Fruit fly (Drosophila melanogaster): ENCODE data around the gene CG31156.
A peak's percentile ranks its signal among the peaks of the same experiment; 100 is the strongest.

Gene CG31156

DNA sequence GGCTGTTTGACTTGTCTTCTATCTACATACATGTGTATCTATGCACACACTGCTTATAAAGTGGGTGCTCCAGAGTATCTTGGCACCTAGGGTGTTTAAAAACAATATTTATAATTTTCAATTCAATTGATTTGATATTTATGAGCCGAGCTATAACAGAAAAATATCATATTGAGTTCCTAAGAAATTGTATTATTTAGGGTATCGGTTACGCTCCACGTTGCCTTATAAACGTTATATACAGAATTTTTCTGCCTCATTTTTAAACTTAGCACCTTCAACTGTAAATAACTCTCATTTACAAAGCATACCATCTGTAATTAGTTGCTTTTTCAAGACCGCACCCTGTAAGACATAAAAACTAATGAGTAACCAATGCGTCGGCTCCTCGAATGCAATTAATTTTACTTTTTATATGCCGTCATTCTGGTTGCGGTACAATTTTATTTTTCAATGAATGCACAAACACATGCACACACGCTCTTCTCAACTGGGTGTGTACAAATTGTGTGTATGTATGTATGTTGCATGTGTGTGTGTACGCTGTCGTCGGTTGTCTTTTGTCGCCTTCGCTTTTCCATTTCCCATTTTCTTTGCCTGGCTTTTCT is 22.7 kb downstream of the CG31156 start (continued):
- TF ChIP-seq CG10959 (GFP tag; IDR thresholded peaks at IDR 0.05) (peak; percentile 47; the same call in 1 of the 2 replicates), CG12659 (GFP tag; optimal IDR thresholded peaks at IDR 0.05) (peak; percentile 60), CG11696 (GFP tag; IDR thresholded peaks at IDR 0.05) (no peak), CG17328 (GFP tag; IDR thresholded peaks at IDR 0.05) (peak; percentile 42; the same call in 1 of the 2 replicates), fd102C (GFP tag; optimal IDR thresholded peaks at IDR 0.05) (peak; percentile 17), Nf-YA (GFP tag; IDR thresholded peaks at IDR 0.05) (no peak), maf-S (GFP tag; optimal IDR thresholded peaks at IDR 0.05) (peak; percentile 1), CG7556 (GFP tag; optimal IDR thresholded peaks at IDR 0.05) (peak; percentile 82), Sry-δ (GFP tag; optimal IDR thresholded peaks at IDR 0.05) (no peak), CG33557 (GFP tag; optimal IDR thresholded peaks at IDR 0.05) (peak; percentile 74), Opbp (GFP tag; IDR thresholded peaks at IDR 0.05; ENCODE audit: partially characterized antibody) (no peak), CG34422 (GFP tag; IDR thresholded peaks at IDR 0.05) (no peak), Sry-β (GFP tag; optimal IDR thresholded peaks at IDR 0.05) (peak; percentile 1), CG16813 (GFP tag; IDR thresholded peaks at IDR 0.05; ENCODE audit: partially characterized antibody) (no peak), vnd (GFP tag; IDR thresholded peaks at IDR 0.05; ENCODE audit: partially characterized antibody) (no peak), CG8388 (GFP tag; optimal IDR thresholded peaks at IDR 0.05) (peak; percentile 77), pros (GFP tag; optimal IDR thresholded peaks at IDR 0.05) (no peak), CG7987 (GFP tag; optimal IDR thresholded peaks at IDR 0.05) (no peak), lola (GFP tag; optimal IDR thresholded peaks at IDR 0.05) (peak in 1 of 3 experiments; percentile 90), Side (GFP tag; optimal IDR thresholded peaks at IDR 0.05) (peak; percentile 45), CG17359 (tag; optimal IDR thresholded peaks at IDR 0.05) (peak; percentile 47), Vsx1 (GFP tag; optimal IDR thresholded peaks at IDR 0.05) (peak; percentile 48), cas (GFP tag; IDR thresholded peaks at IDR 0.05) (no peak), Ptx1 (GFP tag; IDR thresholded peaks at IDR 0.05) (no peak; the same call in 1 of the 2 replicates), CG15514 (GFP tag; optimal IDR thresholded peaks at IDR 0.05) (no peak), CG11723 (GFP tag; optimal IDR thresholded peaks at IDR 0.05) (peak; percentile 42), Ets65A (GFP tag) (peak; percentile 79), disco-r (GFP tag; optimal IDR thresholded peaks at IDR 0.05) (no peak), CG15696 (tag; optimal IDR thresholded peaks at IDR 0.05) (peak; percentile 64), gro (GFP tag; optimal IDR thresholded peaks at IDR 0.05) (no peak), ab (GFP tag; optimal IDR thresholded peaks at IDR 0.05) (no peak), CG12299 (tag; optimal IDR thresholded peaks at IDR 0.05) (no peak), sens-2 (GFP tag; IDR thresholded peaks at IDR 0.05) (no peak), CG9437 (GFP tag; optimal IDR thresholded peaks at IDR 0.05) (peak; percentile 70), sima (GFP tag; optimal IDR thresholded peaks at IDR 0.05) (no peak), Kr (GFP tag; optimal IDR thresholded peaks at IDR 0.05) (no peak), repo (GFP tag; optimal IDR thresholded peaks at IDR 0.05) (no peak), dpn (GFP tag; optimal IDR thresholded peaks at IDR 0.05) (peak; percentile 16 to 27), CG4617 (GFP tag; optimal IDR thresholded peaks at IDR 0.05; ENCODE audit: borderline replicate concordance) (peak; percentile 8), CG5180 (GFP tag; optimal IDR thresholded peaks at IDR 0.05) (peak; percentile 38), MTF-1 (GFP tag; optimal IDR thresholded peaks at IDR 0.05; ENCODE audit: borderline replicate concordance) (peak; percentile 49), CrebB (tag; optimal IDR thresholded peaks at IDR 0.05) (no peak), CG12744 (GFP tag; optimal IDR thresholded peaks at IDR 0.05) (no peak), PHDP (tag; optimal IDR thresholded peaks at IDR 0.05) (peak; percentile 65), mirr (GFP tag; optimal IDR thresholded peaks at IDR 0.05) (no peak), Optix (GFP tag; IDR thresholded peaks at IDR 0.05) (no peak), E2f2 (GFP tag; IDR thresholded peaks at IDR 0.05) (peak; percentile 34; the same call in 1 of the 2 replicates), CG8281 (tag; optimal IDR thresholded peaks at IDR 0.05) (no peak)
